Worm (Caenorhabditis elegans): ENCODE measurements around the gene mma-1.

mma-1 gene

ce11 chrV:12554172-12555031, 41.7 kb downstream of the mma-1 start:
- TF ChIP-seq nhr-129 (tag; optimal IDR thresholded peaks at IDR 0.05) (peak; percentile 34), nhr-10 (tag; optimal IDR thresholded peaks at IDR 0.05) (no peak), lin-39 (tag; optimal IDR thresholded peaks at IDR 0.05) (no peak), nhr-23 (tag; optimal IDR thresholded peaks at IDR 0.05) (no peak), mbf-1 (tag; optimal IDR thresholded peaks at IDR 0.05) (no peak), unc-62 (GFP tag; optimal IDR thresholded peaks at IDR 0.05) (no peak), fos-1 (tag; optimal IDR thresholded peaks at IDR 0.05) (peak; percentile 15), sma-3 (GFP tag; optimal IDR thresholded peaks at IDR 0.05) (peak; percentile 80), snpc-4 (tag; optimal IDR thresholded peaks at IDR 0.05) (no peak), crh-2 (tag; optimal IDR thresholded peaks at IDR 0.05) (peak; percentile 93), nhr-21 (tag; optimal IDR thresholded peaks at IDR 0.05) (peak; percentile 81), gmeb-1 (tag; optimal IDR thresholded peaks at IDR 0.05) (peak; percentile 39), lin-11 (tag; optimal IDR thresholded peaks at IDR 0.05) (no peak), ama-1 (optimal IDR thresholded peaks at IDR 0.05) (no peak), nhr-25 (tag; optimal IDR thresholded peaks at IDR 0.05) (peak; percentile 76), zag-1 (tag; optimal IDR thresholded peaks at IDR 0.05) (no peak), ztf-1 (GFP tag; conservative IDR thresholded peaks at IDR 0.05) (no peak), dmd-4 (tag; optimal IDR thresholded peaks at IDR 0.05) (no peak), blmp-1 (tag; optimal IDR thresholded peaks at IDR 0.05; ENCODE audit: insufficient read depth) (peak; percentile 85), egl-27 (tag; optimal IDR thresholded peaks at IDR 0.05) (peak; percentile 83), unc-39 (tag; optimal IDR thresholded peaks at IDR 0.05) (no peak), sma-9 (GFP tag; optimal IDR thresholded peaks at IDR 0.05) (peak; percentile 82), sma-9 (tag; optimal IDR thresholded peaks at IDR 0.05) (no peak)

- TF ChIP-seq C34F6.9 (tag; optimal IDR thresholded peaks at IDR 0.05) (no peak), nhr-25 (tag; optimal IDR thresholded peaks at IDR 0.05) (peak; percentile 57), aly-2 (tag; optimal IDR thresholded peaks at IDR 0.05) (no peak), blmp-1 (tag; optimal IDR thresholded peaks at IDR 0.05; ENCODE audit: insufficient read depth) (peak; percentile 60), sma-3 (GFP tag; optimal IDR thresholded peaks at IDR 0.05) (peak; percentile 67), nhr-21 (tag; optimal IDR thresholded peaks at IDR 0.05) (peak; percentile 90), mbf-1 (tag; optimal IDR thresholded peaks at IDR 0.05) (no peak), lin-39 (tag; optimal IDR thresholded peaks at IDR 0.05) (no peak), F13H6.1 (tag; optimal IDR thresholded peaks at IDR 0.05) (peak; percentile 7), nhr-129 (tag; optimal IDR thresholded peaks at IDR 0.05) (no peak), Y55F3AM.14 (GFP tag; optimal IDR thresholded peaks at IDR 0.05) (peak; percentile 2), sma-9 (GFP tag; optimal IDR thresholded peaks at IDR 0.05) (peak; percentile 70), sma-9 (tag; optimal IDR thresholded peaks at IDR 0.05) (no peak), ama-1 (optimal IDR thresholded peaks at IDR 0.05) (no peak), lin-13 (GFP tag; optimal IDR thresholded peaks at IDR 0.05) (no peak), egl-27 (tag; optimal IDR thresholded peaks at IDR 0.05) (peak; percentile 66), fos-1 (tag; optimal IDR thresholded peaks at IDR 0.05) (peak; percentile 49), mdl-1 (tag; optimal IDR thresholded peaks at IDR 0.05) (peak; percentile 30 to 45), lsy-2 (tag; optimal IDR thresholded peaks at IDR 0.05) (peak in 1 of 2 experiments; percentile 34), gmeb-1 (tag; optimal IDR thresholded peaks at IDR 0.05) (peak; percentile 12)
These were observed 42.8 kb downstream of the mma-1 start for ce11 chrV:12553286-12553725.

- TF ChIP-seq ztf-1 (GFP tag; conservative IDR thresholded peaks at IDR 0.05) (no peak), ama-1 (optimal IDR thresholded peaks at IDR 0.05) (peak; percentile 96)
These were observed 43.4 kb downstream of the mma-1 start, which contains the start of gene F45D3.4 for ce11 chrV:12552671-12553212. Gene F45D3.4, minus strand, starts transcription at chrV:12553191.

- TF ChIP-seq unc-39 (tag; optimal IDR thresholded peaks at IDR 0.05) (no peak), blmp-1 (tag; optimal IDR thresholded peaks at IDR 0.05; ENCODE audit: insufficient read depth) (no peak), ztf-1 (GFP tag; conservative IDR thresholded peaks at IDR 0.05) (no peak), C34F6.9 (tag; optimal IDR thresholded peaks at IDR 0.05) (no peak), zag-1 (tag; optimal IDR thresholded peaks at IDR 0.05) (no peak), ZK546.5 (tag; optimal IDR thresholded peaks at IDR 0.05) (no peak), nhr-21 (tag; optimal IDR thresholded peaks at IDR 0.05) (peak; percentile 78), ama-1 (optimal IDR thresholded peaks at IDR 0.05) (peak; percentile 94), aly-2 (tag; optimal IDR thresholded peaks at IDR 0.05) (no peak), nhr-11 (tag; optimal IDR thresholded peaks at IDR 0.05) (peak; percentile 58), sma-9 (GFP tag; optimal IDR thresholded peaks at IDR 0.05) (peak; percentile 19), sma-9 (tag; optimal IDR thresholded peaks at IDR 0.05) (no peak), nhr-129 (tag; optimal IDR thresholded peaks at IDR 0.05) (peak; percentile 46), sem-4 (tag; optimal IDR thresholded peaks at IDR 0.05) (peak; percentile 32), elt-3 (tag; optimal IDR thresholded peaks at IDR 0.05) (no peak), nhr-6 (tag; optimal IDR thresholded peaks at IDR 0.05) (no peak), sma-3 (GFP tag; optimal IDR thresholded peaks at IDR 0.05) (peak; percentile 58), nhr-25 (tag; optimal IDR thresholded peaks at IDR 0.05) (peak; percentile 11), lsy-2 (tag; optimal IDR thresholded peaks at IDR 0.05) (no peak), lin-11 (tag; optimal IDR thresholded peaks at IDR 0.05) (no peak), lin-13 (GFP tag; optimal IDR thresholded peaks at IDR 0.05) (peak; percentile 42), egl-27 (tag; optimal IDR thresholded peaks at IDR 0.05) (no peak), fos-1 (tag; optimal IDR thresholded peaks at IDR 0.05) (no peak), nhr-10 (tag; optimal IDR thresholded peaks at IDR 0.05) (no peak), peb-1 (tag; optimal IDR thresholded peaks at IDR 0.05) (no peak), lin-39 (tag; optimal IDR thresholded peaks at IDR 0.05) (no peak), Y55F3AM.14 (GFP tag; optimal IDR thresholded peaks at IDR 0.05) (no peak), gmeb-1 (tag; optimal IDR thresholded peaks at IDR 0.05) (peak; percentile 24)
These were observed 44.2 kb downstream of the mma-1 start for ce11 chrV:12551638-12552478.
